Fruit fly (Drosophila melanogaster) whole organism, wandering third instar larva: ENCODE results near the gene chp.

ENCODE experiments used
- Dfd ChIP-seq: fragments of >200 bp; optimal IDR thresholded peaks from 2 replicates; lab custom pipeline; 2017; ENCODE audit warnings: missing biosample characterization, missing genetic modification characterization
- HLH106 ChIP-seq: fragments of 200-800 bp; optimal IDR thresholded peaks from 3 replicates; lab custom pipeline; 2019; ENCODE audit warnings: missing biosample characterization, mild to moderate bottlenecking, missing genetic modification characterization, moderate library complexity
- br ChIP-seq: fragments of 200-800 bp; sonication (Bioruptor generic); optimal IDR thresholded peaks from 2 replicates; lab custom pipeline; 2016; ENCODE audit warnings: missing biosample characterization, missing genetic modification characterization
- fru ChIP-seq: fragments of 200-800 bp; sonication (Bioruptor generic); optimal IDR thresholded peaks from 3 replicates; lab custom pipeline; 2016; ENCODE audit warnings: missing biosample characterization, mild to moderate bottlenecking, missing genetic modification characterization

DNA sequence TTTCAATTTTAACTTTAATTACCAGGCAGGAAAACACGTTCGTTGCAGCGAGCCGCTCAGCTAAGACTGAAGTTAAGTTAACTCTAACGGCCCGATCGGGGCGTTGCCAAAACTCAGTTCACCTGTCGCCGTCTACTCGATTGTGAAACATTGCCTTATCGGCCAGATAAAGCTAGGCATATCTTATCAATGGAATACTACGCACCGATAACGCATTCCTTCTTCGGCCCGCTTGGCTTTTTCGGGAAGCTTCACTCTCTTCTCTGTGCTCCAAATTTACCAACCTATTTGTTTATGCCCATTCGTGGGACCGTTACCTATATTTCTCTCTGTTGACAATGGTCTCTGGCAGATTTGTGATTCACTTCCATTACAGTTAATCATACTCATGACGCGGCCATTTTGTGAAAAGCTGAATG lies 14.8 kb downstream of the chp start, which contains the start of gene mesh:
- TF ChIP-seq HLH106 (no peak), Dfd (GFP tag; lab: Kevin White, UChicago) (no peak), fru (GFP tag; lab: Kevin White, UChicago) (peak; percentile 46), br (peak; percentile 38)
